Worm (Caenorhabditis elegans) whole organism, L4 larva: Measurements from ENCODE around the gene ZK1240.3.

ENCODE experiments used
- ZK546.5 ChIP-seq, 2 experiments: sonication (generic microtip); optimal IDR thresholded peaks; 2 replicates each; lab custom pipeline; 2017; ENCODE audit warnings: missing biosample characterization in 2 of 2, missing genetic modification characterization in 2 of 2
- ces-1 ChIP-seq: fragments of 150-350 bp; sonication (generic microtip); optimal IDR thresholded peaks from 4 replicates; lab custom pipeline; 2014; ENCODE audit warnings: missing biosample characterization, missing genetic modification reagents, missing genetic modification characterization
- dmd-6 ChIP-seq: fragments of 200-800 bp; sonication (Bioruptor generic); IDR thresholded peaks from 2 replicates; pipeline ENCODE4 v1.3.6; 2022; ENCODE audit warnings: missing genetic modification reagents, missing genetic modification characterization, missing compliant biosample characterization
- gei-8 ChIP-seq: fragments of 200-800 bp; sonication (Bioruptor generic); optimal IDR thresholded peaks from 2 replicates; lab custom pipeline; 2018; ENCODE audit warnings: mild to moderate bottlenecking, missing genetic modification characterization, missing compliant biosample characterization
- lin-15B ChIP-seq: fragments of 150-350 bp; sonication (generic microtip); optimal IDR thresholded peaks from 3 replicates; lab custom pipeline; 2014; ENCODE audit warnings: missing biosample characterization, missing genetic modification characterization
- lin-39 ChIP-seq: fragments of 150-350 bp; optimal IDR thresholded peaks from 2 replicates; lab custom pipeline; 2014; ENCODE audit warnings: missing biosample characterization, missing genetic modification reagents, missing genetic modification characterization
- lsy-2 ChIP-seq, 2 experiments: fragments of 150-350 bp in 1 of 2; sonication (generic microtip) in 1 of 2; optimal IDR thresholded peaks; 2 replicates each; lab custom pipeline; 2014 to 2017; ENCODE audit warnings: missing biosample characterization in 2 of 2, missing genetic modification characterization in 2 of 2
- nhr-11 ChIP-seq: fragments of 150-350 bp; optimal IDR thresholded peaks from 2 replicates; lab custom pipeline; 2014; ENCODE audit warnings: missing biosample characterization, missing genetic modification characterization
- snpc-1.2 ChIP-seq: fragments of 200-800 bp; sonication (Bioruptor generic); IDR thresholded peaks from 2 replicates; pipeline ENCODE4 v1.3.6; 2022; ENCODE audit warnings: missing genetic modification reagents, missing genetic modification characterization, missing compliant biosample characterization
- snpc-4 ChIP-seq: fragments of 150-350 bp; optimal IDR thresholded peaks from 2 replicates; lab custom pipeline; 2014; ENCODE audit warnings: missing biosample characterization, missing genetic modification characterization
- unc-130 ChIP-seq: sonication (generic microtip); optimal IDR thresholded peaks from 2 replicates; lab custom pipeline; 2016; ENCODE audit warnings: missing genetic modification reagents, missing genetic modification characterization, missing compliant biosample characterization
- unc-62 ChIP-seq, 3 experiments: fragments of 150-350 bp in 1 of 3; sonication (generic microtip); optimal IDR thresholded peaks in 2 of 3; peaks in 1 of 3; 1 replicate in 1 of 3; 2 replicates in 2 of 3; lab custom pipeline; 2014 to 2017; ENCODE audit warnings: missing biosample characterization in 3 of 3, missing genetic modification characterization in 3 of 3, missing genetic modification reagents in 3 of 3, missing genotype in 1 of 3

- TF ChIP-seq dmd-6 (no peak), unc-130 (GFP tag; lab: Kevin White, UChicago) (no peak), nhr-11 (tag; lab: Kevin White, UChicago) (no peak), lin-39 (tag; lab: Kevin White, UChicago) (no peak), lsy-2 (tag; optimal IDR thresholded peaks at IDR 0.05; lab: Kevin White, UChicago) (no peak), ZK546.5 (tag; optimal IDR thresholded peaks at IDR 0.05; lab: Kevin White, UChicago) (no peak), snpc-1.2 (GFP tag; lab: Robert Waterston, UW) (no peak), snpc-4 (tag; lab: Kevin White, UChicago) (no peak), lin-15B (no peak), ces-1 (GFP tag; lab: Kevin White, UChicago) (no peak), unc-62 (GFP tag; optimal IDR thresholded peaks at IDR 0.05 in 1 of 2; lab: Kevin White, UChicago) (no peak), unc-62 (tag; optimal IDR thresholded peaks at IDR 0.05; lab: Kevin White, UChicago) (no peak), gei-8 (GFP tag; lab: Kevin White, UChicago) (no peak)
These were observed 40.9 kb upstream of the ZK1240.3 start, which contains the start of gene K09F6.6 for ce11 chrII:2279263-2279662.
